Worm (Caenorhabditis elegans) whole organism, L3 larva: Measurements from ENCODE around the gene T09F3.7.

Experiments used
- R02D3.7 ChIP-seq: fragments of 150-350 bp; optimal IDR thresholded peaks from 2 replicates; lab custom pipeline; 2014; ENCODE audit warnings: missing biosample characterization, missing genetic modification characterization
- ZK546.5 ChIP-seq: sonication (generic microtip); optimal IDR thresholded peaks from 2 replicates; lab custom pipeline; 2017; ENCODE audit warnings: missing biosample characterization, missing genetic modification characterization
- ama-1 ChIP-seq: fragments of 150-350 bp; optimal IDR thresholded peaks from 2 replicates; lab custom pipeline; 2018
- ceh-16 ChIP-seq: sonication (generic microtip); optimal IDR thresholded peaks from 2 replicates; lab custom pipeline; 2017; ENCODE audit warnings: missing biosample characterization, missing genetic modification characterization
- ceh-28 ChIP-seq: fragments of 150-350 bp; optimal IDR thresholded peaks from 2 replicates; lab custom pipeline; 2014; ENCODE audit warnings: missing biosample characterization, missing genetic modification reagents, missing genetic modification characterization
- ceh-82 ChIP-seq: fragments of 150-350 bp; optimal IDR thresholded peaks from 2 replicates; lab custom pipeline; 2014; ENCODE audit warnings: missing biosample characterization, missing genetic modification characterization
- ceh-9 ChIP-seq: sonication (generic microtip); optimal IDR thresholded peaks from 2 replicates; lab custom pipeline; 2018; ENCODE audit warnings: missing biosample characterization, missing genetic modification characterization
- daf-12 ChIP-seq: fragments of 150-350 bp; optimal IDR thresholded peaks from 2 replicates; lab custom pipeline; 2014; ENCODE audit warnings: missing biosample characterization, missing genetic modification reagents, missing genetic modification characterization
- egl-27 ChIP-seq: sonication (generic microtip); optimal IDR thresholded peaks from 4 replicates; lab custom pipeline; 2017; ENCODE audit warnings: missing biosample characterization, missing genetic modification reagents, missing genetic modification characterization
- egl-5 ChIP-seq: fragments of 150-350 bp; optimal IDR thresholded peaks from 2 replicates; lab custom pipeline; 2017; ENCODE audit warnings: missing biosample characterization, missing genetic modification reagents, missing genetic modification characterization, inconsistent platforms
- elt-1 ChIP-seq: fragments of 150-350 bp; optimal IDR thresholded peaks from 2 replicates; lab custom pipeline; 2014; ENCODE audit warnings: missing biosample characterization, missing genetic modification characterization
- elt-2 ChIP-seq: sonication (generic microtip); optimal IDR thresholded peaks from 2 replicates; lab custom pipeline; 2016; ENCODE audit warnings: missing genetic modification reagents, mild to moderate bottlenecking, missing genetic modification characterization, missing compliant biosample characterization
- elt-3 ChIP-seq, 3 experiments: fragments of 150-350 bp in 1 of 3; sonication (generic microtip) in 2 of 3; optimal IDR thresholded peaks; 2 replicates in 2 of 3; 4 replicates in 1 of 3; lab custom pipeline; 2014 to 2017; ENCODE audit warnings: missing biosample characterization in 3 of 3, missing genetic modification characterization in 3 of 3
- eor-1 ChIP-seq, 2 experiments: fragments of 150-350 bp; optimal IDR thresholded peaks; 2 replicates each; lab custom pipeline; 2014 to 2018; ENCODE audit warnings: missing biosample characterization in 2 of 2, missing genetic modification characterization in 2 of 2
- fkh-10 ChIP-seq: sonication (generic microtip); optimal IDR thresholded peaks from 2 replicates; lab custom pipeline; 2017; ENCODE audit warnings: missing biosample characterization, missing genetic modification reagents, missing genetic modification characterization
- fkh-2 ChIP-seq: fragments of 150-350 bp; optimal IDR thresholded peaks from 2 replicates; lab custom pipeline; 2014; ENCODE audit warnings: missing biosample characterization, missing genetic modification reagents, missing genetic modification characterization
- fos-1 ChIP-seq: fragments of 150-350 bp; optimal IDR thresholded peaks from 2 replicates; lab custom pipeline; 2014; ENCODE audit warnings: missing biosample characterization, missing genetic modification characterization
- hmg-11 ChIP-seq: sonication (generic microtip); optimal IDR thresholded peaks from 2 replicates; lab custom pipeline; 2016; ENCODE audit warnings: missing genetic modification characterization, missing compliant biosample characterization
- jun-1 ChIP-seq: fragments of 150-350 bp; optimal IDR thresholded peaks from 2 replicates; lab custom pipeline; 2014; ENCODE audit warnings: missing biosample characterization, missing genetic modification reagents, missing genetic modification characterization
- lin-15B ChIP-seq: fragments of 150-350 bp; optimal IDR thresholded peaks from 2 replicates; lab custom pipeline; 2014; ENCODE audit warnings: missing biosample characterization, missing genetic modification characterization
- lin-39 ChIP-seq: fragments of 150-350 bp; optimal IDR thresholded peaks from 2 replicates; lab custom pipeline; 2018; ENCODE audit warnings: missing biosample characterization, missing genetic modification reagents, missing genetic modification characterization
- lsy-12 ChIP-seq: sonication (generic microtip); optimal IDR thresholded peaks from 2 replicates; lab custom pipeline; 2016; ENCODE audit warnings: mild to moderate bottlenecking, missing genetic modification characterization, missing compliant biosample characterization
- mdl-1 ChIP-seq: fragments of 150-350 bp; optimal IDR thresholded peaks from 2 replicates; lab custom pipeline; 2014; ENCODE audit warnings: missing biosample characterization, missing genetic modification characterization
- mml-1 ChIP-seq: fragments of 150-350 bp; sonication (generic microtip); optimal IDR thresholded peaks from 3 replicates; lab custom pipeline; 2014; ENCODE audit warnings: missing biosample characterization, missing genetic modification characterization
- nfya-1 ChIP-seq: sonication (generic microtip); optimal IDR thresholded peaks from 2 replicates; lab custom pipeline; 2017; ENCODE audit warnings: missing genetic modification characterization, mild to moderate bottlenecking, missing compliant biosample characterization, antibody characterized with exemption, moderate library complexity; ENCODE audit not compliant: insufficient read depth
- nhr-11 ChIP-seq: fragments of 150-350 bp; optimal IDR thresholded peaks from 2 replicates; lab custom pipeline; 2014; ENCODE audit warnings: missing biosample characterization, missing genetic modification characterization
- nhr-12 ChIP-seq: fragments of 150-350 bp; optimal IDR thresholded peaks from 2 replicates; lab custom pipeline; 2014; ENCODE audit warnings: missing biosample characterization, missing genetic modification characterization
- nhr-23 ChIP-seq: fragments of 150-350 bp; optimal IDR thresholded peaks from 2 replicates; lab custom pipeline; 2014; ENCODE audit warnings: missing biosample characterization, missing genetic modification reagents, missing genetic modification characterization
- nhr-237 ChIP-seq: fragments of 150-350 bp; optimal IDR thresholded peaks from 2 replicates; lab custom pipeline; 2014; ENCODE audit warnings: missing biosample characterization, missing genetic modification characterization
- nhr-25 ChIP-seq: sonication (generic microtip); optimal IDR thresholded peaks from 2 replicates; lab custom pipeline; 2017; ENCODE audit warnings: missing biosample characterization, missing genetic modification characterization
- nhr-28 ChIP-seq: fragments of 150-350 bp; optimal IDR thresholded peaks from 2 replicates; lab custom pipeline; 2014; ENCODE audit warnings: missing biosample characterization, missing genetic modification characterization
- nhr-43 ChIP-seq: sonication (generic microtip); optimal IDR thresholded peaks from 2 replicates; lab custom pipeline; 2016; ENCODE audit warnings: mild to moderate bottlenecking, missing genetic modification characterization, missing compliant biosample characterization; ENCODE audit not compliant: poor library complexity, severe bottlenecking
- nhr-67 ChIP-seq: fragments of 150-350 bp; optimal IDR thresholded peaks from 2 replicates; lab custom pipeline; 2014; ENCODE audit warnings: missing biosample characterization, missing genetic modification characterization
- nhr-76 ChIP-seq: fragments of 150-350 bp; sonication (generic microtip); optimal IDR thresholded peaks from 5 replicates; lab custom pipeline; 2014; ENCODE audit warnings: missing biosample characterization, missing genetic modification characterization
- nhr-77 ChIP-seq: fragments of 150-350 bp; optimal IDR thresholded peaks from 2 replicates; lab custom pipeline; 2014; ENCODE audit warnings: missing biosample characterization, missing genetic modification characterization
- pha-4 ChIP-seq: fragments of 150-350 bp; optimal IDR thresholded peaks from 2 replicates; lab custom pipeline; 2014; ENCODE audit warnings: missing biosample characterization, missing genetic modification reagents, missing genetic modification characterization
- pqm-1 ChIP-seq: fragments of 150-350 bp; optimal IDR thresholded peaks from 2 replicates; lab custom pipeline; 2017; ENCODE audit warnings: missing biosample characterization, missing genetic modification characterization, inconsistent platforms
- skn-1 ChIP-seq: fragments of 150-350 bp; optimal IDR thresholded peaks from 2 replicates; lab custom pipeline; 2014; ENCODE audit warnings: missing biosample characterization, missing genetic modification characterization
- snpc-4 ChIP-seq: fragments of 150-350 bp; optimal IDR thresholded peaks from 2 replicates; lab custom pipeline; 2014; ENCODE audit warnings: missing biosample characterization, missing genetic modification characterization
- tbx-2 ChIP-seq: sonication (generic microtip); optimal IDR thresholded peaks from 2 replicates; lab custom pipeline; 2016; ENCODE audit warnings: mild to moderate bottlenecking, missing genetic modification characterization, missing compliant biosample characterization
- unc-39 ChIP-seq: sonication (generic microtip); optimal IDR thresholded peaks from 4 replicates; lab custom pipeline; 2017; ENCODE audit warnings: missing biosample characterization, missing genetic modification characterization
- unc-62 ChIP-seq: fragments of 150-350 bp; sonication (generic microtip); optimal IDR thresholded peaks from 4 replicates; lab custom pipeline; 2014; ENCODE audit warnings: missing biosample characterization, missing genetic modification reagents, missing genetic modification characterization
- zag-1 ChIP-seq: fragments of 150-350 bp; optimal IDR thresholded peaks from 2 replicates; lab custom pipeline; 2014; ENCODE audit warnings: missing biosample characterization, missing genetic modification characterization
- ztf-11 ChIP-seq: fragments of 150-350 bp; optimal IDR thresholded peaks from 2 replicates; lab custom pipeline; 2014; ENCODE audit warnings: missing biosample characterization, missing genetic modification characterization
- ztf-4 ChIP-seq: fragments of 150-350 bp; optimal IDR thresholded peaks from 2 replicates; lab custom pipeline; 2014; ENCODE audit warnings: missing biosample characterization, missing genetic modification characterization

The T09F3.7 gene

ce11 chrII:10382247-10382646, 8.7 kb upstream of the T09F3.7 start (continued):
- TF ChIP-seq skn-1 (tag; lab: Kevin White, UChicago): no peak
- no peak for TF ChIP-seq mml-1 (tag; lab: Kevin White, UChicago)

- TF ChIP-seq nhr-76 (tag; lab: Kevin White, UChicago): no peak
- peak; percentile 21 for TF ChIP-seq elt-1 (tag; lab: Kevin White, UChicago)
- TF ChIP-seq daf-12 (tag; lab: Kevin White, UChicago): no peak
- TF ChIP-seq nhr-25 (tag; lab: Kevin White, UChicago): peak; percentile 68
- no peak for TF ChIP-seq lsy-12 (tag; lab: Kevin White, UChicago)
- no peak for TF ChIP-seq egl-27 (tag; lab: Kevin White, UChicago)
- TF ChIP-seq pha-4: peak; percentile 42
- TF ChIP-seq nhr-12 (tag; lab: Kevin White, UChicago): no peak
- TF ChIP-seq elt-2 (tag; lab: Kevin White, UChicago): peak; percentile 49
- TF ChIP-seq nhr-23 (tag; lab: Kevin White, UChicago): peak; percentile 52
- no peak for TF ChIP-seq skn-1 (tag; lab: Kevin White, UChicago)
- TF ChIP-seq nfya-1 (tag; lab: Kevin White, UChicago): peak; percentile 47
- peak; percentile 26 for TF ChIP-seq hmg-11 (tag; lab: Kevin White, UChicago)
- TF ChIP-seq pqm-1 (tag; lab: Kevin White, UChicago): peak; percentile 61
- TF ChIP-seq, all 47 proteins: peak for 8
Observed at ce11 chrII:10384680-10385383, 6.1 kb upstream of the T09F3.7 start, which contains the start of gene ztf-27. Gene ztf-27 (plus strand): TSS chrII:10385333.

ce11 chrII:10388041-10388706, 2.8 kb upstream of the T09F3.7 start:
- TF ChIP-seq lsy-12 (tag; lab: Kevin White, UChicago): peak; percentile 74
- peak; percentile 57 for TF ChIP-seq zag-1
- peak; percentile 34 for TF ChIP-seq ceh-82 (tag; lab: Kevin White, UChicago)
- TF ChIP-seq daf-12 (tag; lab: Kevin White, UChicago): no peak
- no peak for TF ChIP-seq eor-1 (tag; optimal IDR thresholded peaks at IDR 0.05; lab: Kevin White, UChicago)
- peak; percentile 80 for TF ChIP-seq pha-4
- no peak for TF ChIP-seq elt-1 (tag; lab: Kevin White, UChicago)
- no peak for TF ChIP-seq ama-1 (lab: Kevin White, UChicago)
- no peak for TF ChIP-seq ztf-4
- TF ChIP-seq pqm-1 (tag; lab: Kevin White, UChicago): no peak
- no peak for TF ChIP-seq jun-1 (tag; lab: Kevin White, UChicago)
- TF ChIP-seq elt-2 (tag; lab: Kevin White, UChicago): peak; percentile 55
- TF ChIP-seq nhr-76 (tag; lab: Kevin White, UChicago): peak; percentile 52
- no peak for TF ChIP-seq elt-3 (tag; optimal IDR thresholded peaks at IDR 0.05; lab: Kevin White, UChicago)
- no peak for TF ChIP-seq ztf-11 (tag; lab: Kevin White, UChicago)
- peak; percentile 60 for TF ChIP-seq hmg-11 (tag; lab: Kevin White, UChicago)
- no peak for TF ChIP-seq ceh-16 (tag; lab: Kevin White, UChicago)
- no peak for TF ChIP-seq fkh-2 (tag; lab: Kevin White, UChicago)
- TF ChIP-seq unc-39: no peak
- no peak for TF ChIP-seq fos-1
- no peak for TF ChIP-seq nhr-12 (tag; lab: Kevin White, UChicago)
- no peak for TF ChIP-seq nhr-28 (tag; lab: Kevin White, UChicago)
- no peak for TF ChIP-seq nhr-67 (tag; lab: Kevin White, UChicago)
- TF ChIP-seq snpc-4 (tag; lab: Kevin White, UChicago): no peak
- no peak for TF ChIP-seq ceh-9 (tag; lab: Kevin White, UChicago)
- peak; percentile 28 for TF ChIP-seq egl-5 (tag; lab: Kevin White, UChicago)
- peak; percentile 41 for TF ChIP-seq nhr-25 (tag; lab: Kevin White, UChicago)
- no peak for TF ChIP-seq fkh-10 (GFP tag; lab: Kevin White, UChicago)
- TF ChIP-seq ceh-28: peak; percentile 20
- peak; percentile 29 for TF ChIP-seq tbx-2
- TF ChIP-seq mdl-1: peak; percentile 20
- TF ChIP-seq nfya-1 (tag; lab: Kevin White, UChicago): peak; percentile 72
- TF ChIP-seq lin-15B (tag; lab: Kevin White, UChicago): peak; percentile 47
- TF ChIP-seq egl-27 (tag; lab: Kevin White, UChicago): no peak
- no peak for TF ChIP-seq nhr-237 (tag; lab: Kevin White, UChicago)
- TF ChIP-seq lin-39: peak; percentile 32
- no peak for TF ChIP-seq nhr-77
- TF ChIP-seq nhr-11 (tag; lab: Kevin White, UChicago): no peak
- peak; percentile 69 for TF ChIP-seq mml-1 (tag; lab: Kevin White, UChicago)
- TF ChIP-seq nhr-23 (tag; lab: Kevin White, UChicago): peak; percentile 87
- TF ChIP-seq skn-1 (tag; lab: Kevin White, UChicago): no peak
- TF ChIP-seq R02D3.7: peak; percentile 99
- no peak for TF ChIP-seq unc-62 (GFP tag; lab: Kevin White, UChicago)
- peak; percentile 63 for TF ChIP-seq nhr-43
- no peak for TF ChIP-seq ZK546.5 (tag; lab: Kevin White, UChicago)
